Worm (Caenorhabditis elegans) whole organism, young adult: Measurements from ENCODE around the gene nhr-173.

ENCODE experiments used
- B0035.1 ChIP-seq: sonication (generic microtip); optimal IDR thresholded peaks from 2 replicates; lab custom pipeline; 2016; ENCODE audit warnings: missing genetic modification characterization, mild to moderate bottlenecking, missing compliant biosample characterization, missing genotype, missing genetic modification reagents
- F23B12.7 ChIP-seq: sonication (generic microtip); optimal IDR thresholded peaks from 2 replicates; lab custom pipeline; 2017; ENCODE audit warnings: missing genetic modification characterization, mild to moderate bottlenecking, missing compliant biosample characterization, antibody characterized with exemption, moderate library complexity; ENCODE audit not compliant: insufficient read depth
- F39B2.1 ChIP-seq: fragments of 200-800 bp; sonication (Bioruptor generic); IDR thresholded peaks from 2 replicates; pipeline ENCODE4 v1.3.6; 2022; ENCODE audit warnings: missing genetic modification reagents, missing genetic modification characterization, missing compliant biosample characterization
- F52B5.7 ChIP-seq: sonication (generic microtip); optimal IDR thresholded peaks from 2 replicates; lab custom pipeline; 2016; ENCODE audit warnings: mild to moderate bottlenecking, missing genetic modification characterization, missing compliant biosample characterization
- T07F8.4 ChIP-seq: sonication (generic microtip); optimal IDR thresholded peaks from 2 replicates; lab custom pipeline; 2016; ENCODE audit warnings: mild to moderate bottlenecking, missing genetic modification characterization, moderate library complexity, missing compliant biosample characterization
- T26A5.8 ChIP-seq: sonication (generic microtip); optimal IDR thresholded peaks from 2 replicates; lab custom pipeline; 2016; ENCODE audit warnings: missing genetic modification characterization, missing compliant biosample characterization
- Y53F4B.3 ChIP-seq: fragments of 200-800 bp; sonication (Bioruptor generic); IDR thresholded peaks from 2 replicates; pipeline ENCODE4 v1.3.6; 2022; ENCODE audit warnings: missing genetic modification reagents, missing genetic modification characterization, missing compliant biosample characterization
- Y67H2A.10 ChIP-seq: fragments of 200-800 bp; sonication (Bioruptor generic); conservative IDR thresholded peaks from 2 replicates; pipeline ENCODE4 v1.3.6; 2022; ENCODE audit warnings: missing genetic modification reagents, missing genetic modification characterization, missing compliant biosample characterization
- ama-1 ChIP-seq, 3 experiments: fragments of 150-350 bp in 1 of 3; sonication (generic microtip) in 2 of 3; optimal IDR thresholded peaks; 2 replicates each; lab custom pipeline; 2014 to 2018; ENCODE audit warnings: missing biosample characterization in 2 of 3, missing genetic modification characterization in 2 of 3, missing genetic modification reagents in 2 of 3
- aptf-3 ChIP-seq: fragments of 200-800 bp; sonication (Bioruptor generic); IDR thresholded peaks from 2 replicates; pipeline ENCODE4 v1.3.6; 2022; ENCODE audit warnings: missing genetic modification characterization, missing compliant biosample characterization
- atf-7 ChIP-seq: sonication (generic microtip); optimal IDR thresholded peaks from 2 replicates; lab custom pipeline; 2017; ENCODE audit warnings: mild to moderate bottlenecking, missing genetic modification characterization, missing compliant biosample characterization
- bed-1 ChIP-seq: fragments of 200-800 bp; sonication (Bioruptor generic); IDR thresholded peaks from 2 replicates; pipeline ENCODE4 v1.3.6; 2022; ENCODE audit warnings: missing genetic modification reagents, missing genetic modification characterization, missing compliant biosample characterization
- ceh-58 ChIP-seq: fragments of 200-800 bp; sonication (Bioruptor generic); IDR thresholded peaks from 2 replicates; pipeline ENCODE4 v1.3.6; 2022; ENCODE audit warnings: missing genetic modification characterization, missing compliant biosample characterization
- dox-1 ChIP-seq: fragments of 200-800 bp; sonication (Bioruptor generic); IDR thresholded peaks from 2 replicates; pipeline ENCODE4 v1.3.6; 2022; ENCODE audit warnings: missing genetic modification reagents, missing genetic modification characterization, missing compliant biosample characterization
- dpff-1 ChIP-seq: sonication (generic microtip); optimal IDR thresholded peaks from 2 replicates; lab custom pipeline; 2017; ENCODE audit warnings: mild to moderate bottlenecking, missing genetic modification characterization, missing compliant biosample characterization
- dpl-1 ChIP-seq: fragments of 150-350 bp; optimal IDR thresholded peaks from 2 replicates; lab custom pipeline; 2014; ENCODE audit warnings: missing biosample characterization, missing genetic modification reagents, missing genetic modification characterization
- egl-18 ChIP-seq: fragments of 200-800 bp; sonication (Bioruptor generic); IDR thresholded peaks from 2 replicates; pipeline ENCODE4 v1.3.6; 2022; ENCODE audit warnings: missing genetic modification reagents, missing genetic modification characterization, missing compliant biosample characterization
- egl-44 ChIP-seq: fragments of 200-800 bp; sonication (Bioruptor generic); IDR thresholded peaks from 2 replicates; pipeline ENCODE4 v1.3.6; 2022; ENCODE audit warnings: missing genetic modification reagents, missing genetic modification characterization, missing compliant biosample characterization
- egrh-3 ChIP-seq: fragments of 200-800 bp; sonication (Bioruptor generic); IDR thresholded peaks from 2 replicates; pipeline ENCODE4 v1.3.6; 2022; ENCODE audit warnings: missing genetic modification reagents, missing genetic modification characterization, missing compliant biosample characterization
- hrde-1 ChIP-seq: sonication (generic microtip); optimal IDR thresholded peaks from 2 replicates; lab custom pipeline; 2016; ENCODE audit warnings: missing genetic modification characterization, mild to moderate bottlenecking, missing compliant biosample characterization, moderate library complexity, missing genotype, missing genetic modification reagents, borderline replicate concordance
- lin-40 ChIP-seq: sonication (generic microtip); optimal IDR thresholded peaks from 2 replicates; lab custom pipeline; 2016; ENCODE audit warnings: missing genetic modification characterization, mild to moderate bottlenecking, missing compliant biosample characterization, missing genotype, missing genetic modification reagents
- lsy-27 ChIP-seq: sonication (generic microtip); optimal IDR thresholded peaks from 2 replicates; lab custom pipeline; 2017; ENCODE audit warnings: missing genetic modification characterization, mild to moderate bottlenecking, missing compliant biosample characterization, antibody characterized with exemption, missing genotype, borderline replicate concordance; ENCODE audit not compliant: insufficient read depth
- mxl-1 ChIP-seq: sonication (generic microtip); optimal IDR thresholded peaks from 2 replicates; lab custom pipeline; 2016; ENCODE audit warnings: missing genetic modification characterization, missing compliant biosample characterization
- nhr-120 ChIP-seq: fragments of 200-800 bp; sonication (Bioruptor generic); IDR thresholded peaks from 2 replicates; pipeline ENCODE4 v1.3.6; 2022; ENCODE audit warnings: missing genetic modification characterization, missing compliant biosample characterization
- nhr-80 ChIP-seq: sonication (generic microtip); optimal IDR thresholded peaks from 2 replicates; lab custom pipeline; 2016; ENCODE audit warnings: missing genetic modification characterization, missing compliant biosample characterization
- rcor-1 ChIP-seq: fragments of 200-800 bp; sonication (Bioruptor generic); IDR thresholded peaks from 2 replicates; pipeline ENCODE4 v1.3.6; 2022; ENCODE audit warnings: missing genetic modification reagents, missing genetic modification characterization, missing compliant biosample characterization
- repo-1 ChIP-seq: sonication (generic microtip); optimal IDR thresholded peaks from 2 replicates; lab custom pipeline; 2017; ENCODE audit warnings: mild to moderate bottlenecking, missing genetic modification characterization, missing compliant biosample characterization
- somi-1 ChIP-seq: fragments of 200-800 bp; sonication (Bioruptor generic); optimal IDR thresholded peaks from 2 replicates; lab custom pipeline; 2018; ENCODE audit warnings: mild to moderate bottlenecking, missing genetic modification characterization, missing compliant biosample characterization
- sptf-2 ChIP-seq: fragments of 200-800 bp; sonication (Bioruptor generic); optimal IDR thresholded peaks from 2 replicates; lab custom pipeline; 2018; ENCODE audit warnings: mild to moderate bottlenecking, missing genetic modification characterization, missing compliant biosample characterization
- tlf-1 ChIP-seq: fragments of 200-800 bp; sonication (Bioruptor generic); optimal IDR thresholded peaks from 2 replicates; lab custom pipeline; 2018; ENCODE audit warnings: mild to moderate bottlenecking, missing genetic modification characterization, missing compliant biosample characterization
- ztf-28 ChIP-seq: fragments of 200-800 bp; sonication (Bioruptor generic); IDR thresholded peaks from 2 replicates; pipeline ENCODE4 v1.3.6; 2022; ENCODE audit warnings: missing genetic modification reagents, missing genetic modification characterization, missing compliant biosample characterization

Gene nhr-173

ce11 chrX:6631437-6631836 lies 23.9 kb upstream of the nhr-173 start, which contains the start of gene aexr-2:
TSS of gene aexr-2 (minus strand) at chrX:6631537.
- TF ChIP-seq aptf-3 (GFP tag; lab: Robert Waterston, UW) (no peak), F52B5.7 (tag; lab: Kevin White, UChicago) (no peak), dox-1 (GFP tag; lab: Robert Waterston, UW) (no peak), lin-40 (tag; lab: Kevin White, UChicago) (no peak), rcor-1 (GFP tag; lab: Robert Waterston, UW) (no peak), T26A5.8 (no peak), F23B12.7 (tag; lab: Kevin White, UChicago) (no peak), repo-1 (tag; lab: Kevin White, UChicago) (no peak), lsy-27 (tag; lab: Kevin White, UChicago) (no peak), F39B2.1 (GFP tag; lab: Robert Waterston, UW) (no peak), T07F8.4 (tag; lab: Kevin White, UChicago) (no peak), tlf-1 (GFP tag; lab: Kevin White, UChicago) (no peak), somi-1 (no peak), ama-1 (optimal IDR thresholded peaks at IDR 0.05; lab: Kevin White, UChicago) (no peak), ama-1 (GFP tag; optimal IDR thresholded peaks at IDR 0.05; lab: Kevin White, UChicago) (no peak), ceh-58 (GFP tag; lab: Robert Waterston, UW) (no peak), egl-18 (GFP tag; lab: Robert Waterston, UW) (no peak), atf-7 (tag; lab: Kevin White, UChicago) (no peak), hrde-1 (tag; lab: Kevin White, UChicago) (no peak), mxl-1 (no peak), Y67H2A.10 (GFP tag; lab: Robert Waterston, UW) (no peak)

DNA sequence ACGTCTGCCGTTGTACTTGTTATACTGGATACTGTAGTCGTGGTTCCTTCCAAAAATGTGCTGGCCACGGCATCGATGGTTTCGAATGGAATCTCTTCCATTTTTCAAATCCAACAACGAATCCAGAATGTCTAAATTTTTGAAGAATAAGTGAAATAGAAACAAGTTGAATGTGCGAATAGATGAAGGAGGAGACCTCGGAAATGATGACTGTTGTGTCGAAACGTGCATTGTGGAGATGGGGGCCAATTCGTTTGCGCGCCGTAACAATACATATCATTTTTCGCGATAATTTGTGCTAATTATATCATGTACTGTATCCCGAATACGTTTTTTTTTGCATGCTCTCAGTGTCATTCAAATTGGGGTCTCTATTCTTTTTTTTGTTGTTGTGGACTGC lies 20.2 kb upstream of the nhr-173 start, which contains the start of gene aexr-1:
Gene aexr-1, minus strand, starts transcription at position 101 of the 400 bp plus-strand sequence.
- TF ChIP-seq bed-1 (GFP tag; lab: Robert Waterston, UW) (0 out of 2 replicates have a peak, but pooled peaks have one; percentile 33), Y53F4B.3 (no peak)

- no peak for TF ChIP-seq sptf-2 (GFP tag; lab: Kevin White, UChicago)
- no peak for TF ChIP-seq ztf-28 (GFP tag; lab: Robert Waterston, UW)
- TF ChIP-seq egrh-3 (GFP tag; lab: Robert Waterston, UW) = no peak
- TF ChIP-seq dpl-1 (GFP tag; lab: Kevin White, UChicago) = no peak
- TF ChIP-seq nhr-120 (GFP tag; lab: Robert Waterston, UW) = peak; percentile 72; the same call in 1 of the 2 replicates
- no peak for TF ChIP-seq dpff-1 (tag; lab: Kevin White, UChicago)
Observed at ce11 chrX:6637933-6638332, 17.4 kb upstream of the nhr-173 start.

ce11 chrX:6638985-6639573 lies 16.2 kb upstream of the nhr-173 start:
- peak; percentile 81 for TF ChIP-seq nhr-80
- 0 out of 2 replicates have a peak, but pooled peaks have one; percentile 70 for TF ChIP-seq nhr-120 (GFP tag; lab: Robert Waterston, UW)
- no peak for TF ChIP-seq B0035.1
- TF ChIP-seq egl-44 = no peak
- TF ChIP-seq T07F8.4 (tag; lab: Kevin White, UChicago) = no peak
- TF ChIP-seq, all 124 proteins: peak for 2
